Worm (Caenorhabditis elegans): ENCODE measurements around the gene nlp-19.
A peak's percentile ranks its signal among the peaks of the same experiment; 100 is the strongest.

The nlp-19 gene

ce11 chrX:10990159-10990854 lies 31.8 kb downstream of the nlp-19 start:
- TF ChIP-seq mls-2 (tag; optimal IDR thresholded peaks at IDR 0.05) (peak; percentile 75), pha-4 (tag; optimal IDR thresholded peaks at IDR 0.05) (peak; percentile 15), ceh-39 (tag; optimal IDR thresholded peaks at IDR 0.05) (no peak), elt-1 (tag; optimal IDR thresholded peaks at IDR 0.05; ENCODE audit: borderline replicate concordance, insufficient read depth) (peak; percentile 3), nhr-2 (tag; optimal IDR thresholded peaks at IDR 0.05) (peak; percentile 96), ces-1 (GFP tag; optimal IDR thresholded peaks at IDR 0.05) (no peak), cnd-1 (tag; optimal IDR thresholded peaks at IDR 0.05) (peak; percentile 28), M03D4.4 (tag; optimal IDR thresholded peaks at IDR 0.05) (peak; percentile 24), sptf-1 (tag; optimal IDR thresholded peaks at IDR 0.05) (peak; percentile 61), ceh-43 (GFP tag; optimal IDR thresholded peaks at IDR 0.05) (peak; percentile 23), ham-2 (GFP tag; optimal IDR thresholded peaks at IDR 0.05) (peak; percentile 84), nhr-12 (tag; optimal IDR thresholded peaks at IDR 0.05) (no peak), unc-62 (GFP tag; optimal IDR thresholded peaks at IDR 0.05) (peak; percentile 8), elt-3 (tag; optimal IDR thresholded peaks at IDR 0.05) (peak; percentile 25)

ce11 chrX:10990855-10991176 lies 32.3 kb downstream of the nlp-19 start:
- TF ChIP-seq drap-1 (GFP tag; optimal IDR thresholded peaks at IDR 0.05) (no peak), blmp-1 (tag; optimal IDR thresholded peaks at IDR 0.05) (no peak), cnd-1 (tag; optimal IDR thresholded peaks at IDR 0.05) (no peak), mls-2 (tag; optimal IDR thresholded peaks at IDR 0.05) (peak; percentile 63)

- TF ChIP-seq nhr-76 (tag; optimal IDR thresholded peaks at IDR 0.05) (no peak), elt-3 (tag; optimal IDR thresholded peaks at IDR 0.05) (no peak), blmp-1 (tag; optimal IDR thresholded peaks at IDR 0.05) (no peak), elt-1 (tag; optimal IDR thresholded peaks at IDR 0.05; ENCODE audit: borderline replicate concordance, insufficient read depth) (peak; percentile 63), mls-2 (tag; optimal IDR thresholded peaks at IDR 0.05) (no peak), nhr-12 (tag; optimal IDR thresholded peaks at IDR 0.05) (no peak), unc-120 (tag; optimal IDR thresholded peaks at IDR 0.05; ENCODE audit: poor library complexity, severe bottlenecking) (no peak), nhr-2 (tag; optimal IDR thresholded peaks at IDR 0.05) (peak; percentile 92), mep-1 (tag; optimal IDR thresholded peaks at IDR 0.05) (no peak), cnd-1 (tag; optimal IDR thresholded peaks at IDR 0.05) (peak; percentile 38), unc-39 (tag; optimal IDR thresholded peaks at IDR 0.05) (no peak)
Observed at ce11 chrX:10991352-10992172, 33.0 kb downstream of the nlp-19 start.

- TF ChIP-seq tbx-8 (GFP tag; optimal IDR thresholded peaks at IDR 0.05) (no peak), lsy-2 (tag; optimal IDR thresholded peaks at IDR 0.05) (no peak), ztf-11 (tag; optimal IDR thresholded peaks at IDR 0.05) (no peak), unc-120 (tag; optimal IDR thresholded peaks at IDR 0.05; ENCODE audit: poor library complexity, severe bottlenecking) (no peak), hlh-1 (tag; optimal IDR thresholded peaks at IDR 0.05) (no peak), nhr-12 (tag; optimal IDR thresholded peaks at IDR 0.05) (no peak), nhr-2 (tag; optimal IDR thresholded peaks at IDR 0.05) (no peak), bed-3 (GFP tag; optimal IDR thresholded peaks at IDR 0.05) (no peak), blmp-1 (tag; optimal IDR thresholded peaks at IDR 0.05) (no peak), mls-2 (tag; optimal IDR thresholded peaks at IDR 0.05) (no peak), nhr-237 (tag; optimal IDR thresholded peaks at IDR 0.05) (no peak), ceh-83 (GFP tag; optimal IDR thresholded peaks at IDR 0.05) (no peak), M03D4.4 (tag; optimal IDR thresholded peaks at IDR 0.05) (no peak), lin-32 (GFP tag; optimal IDR thresholded peaks at IDR 0.05) (no peak)
Observed at ce11 chrX:10992177-10992576, 33.6 kb downstream of the nlp-19 start, which contains the start of gene ver-3. ver-3 (plus strand) TSS chrX:10992477.

- no peak for TF ChIP-seq nhr-12 (tag; optimal IDR thresholded peaks at IDR 0.05)
- no peak for TF ChIP-seq zip-8 (tag; optimal IDR thresholded peaks at IDR 0.05)
- no peak for TF ChIP-seq unc-62 (GFP tag; optimal IDR thresholded peaks at IDR 0.05)
- TF ChIP-seq pha-4 (tag; optimal IDR thresholded peaks at IDR 0.05) = no peak
- no peak for TF ChIP-seq ces-1 (GFP tag; optimal IDR thresholded peaks at IDR 0.05)
- TF ChIP-seq lin-32 (GFP tag; optimal IDR thresholded peaks at IDR 0.05) = no peak
Observed at ce11 chrX:10999176-10999575, 40.6 kb downstream of the nlp-19 start, which contains the start of gene F59F3.6. F59F3.6 (minus strand) TSS chrX:10999276.

All from whole organism, mixed stage, embryonic.